Fruit fly (Drosophila melanogaster) ovary, adult (tissue): ENCODE results near the gene Ir75b.
"Not testable (repeated sequence)": the region's sequence is repeated elsewhere in the genome, so short reads cannot be mapped to it uniquely, and the experiment has no call there.

Experiments used
- CG17801 ChIP-seq: fragments of 200-800 bp; optimal IDR thresholded peaks from 2 replicates; lab custom pipeline; 2019; ENCODE audit warnings: missing biosample characterization, mild to moderate bottlenecking, missing genetic modification characterization, moderate library complexity; ENCODE audit not compliant: partially characterized antibody

Gene Ir75b

dm6 chr3L:17820093-17820492 lies at the start of gene Ir75b:
TSS of gene Ir75b (minus strand) at chr3L:17820193.
- no peak for TF ChIP-seq CG17801 (GFP tag; lab: Kevin White, UChicago)

DNA sequence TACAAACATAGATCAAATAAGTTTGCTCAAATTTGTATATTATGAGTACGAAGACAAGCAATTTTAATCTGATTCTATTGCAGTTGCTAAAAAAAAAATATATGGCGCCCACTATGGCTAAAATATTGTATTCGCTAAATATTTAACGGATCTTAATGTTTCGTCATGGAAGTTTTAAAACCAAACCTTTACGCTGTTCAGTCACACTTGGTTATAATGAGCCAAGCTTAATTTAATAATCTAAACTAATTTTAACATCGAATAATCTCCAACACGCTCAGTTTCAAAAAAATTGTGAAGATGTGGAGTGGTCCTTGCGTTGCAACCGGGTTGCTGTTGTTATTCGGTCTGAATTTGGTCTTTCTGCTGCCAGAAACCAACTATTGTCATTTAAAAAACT lies 38.2 kb upstream of the Ir75b start, which contains the start of gene CG34002:
Gene CG34002 (plus strand): TSS at position 301 of the 400 bp plus-strand sequence.
- TF ChIP-seq CG17801 (GFP tag; lab: Kevin White, UChicago) = not testable (repeated sequence)

- TF ChIP-seq CG17801 (GFP tag; lab: Kevin White, UChicago) = peak; percentile 40
Measured at dm6 chr3L:17856655-17857479, 36.9 kb upstream of the Ir75b start, which contains the start of gene CG5535. TSS of gene CG5535 (minus strand) at chr3L:17856794.

DNA sequence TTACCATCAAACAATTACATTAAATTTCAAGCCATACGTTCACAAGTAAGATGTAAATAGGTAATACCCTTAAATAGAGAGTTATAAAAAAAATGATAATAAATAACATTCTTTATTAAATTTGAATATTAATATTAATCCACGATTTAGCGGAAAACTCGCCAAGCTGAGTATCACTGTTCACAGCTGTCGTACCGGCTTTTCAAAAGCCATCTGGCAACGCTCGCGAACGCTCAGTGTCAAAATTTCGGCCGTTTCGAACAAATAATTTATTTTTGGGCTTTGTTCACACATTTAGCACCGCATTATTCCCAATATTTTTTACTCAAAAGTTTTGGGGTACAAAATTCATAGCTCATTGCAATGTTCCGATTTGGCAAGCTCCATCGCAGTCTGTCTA lies 29.5 kb upstream of the Ir75b start, which contains the start of gene TrpRS-m:
Gene TrpRS-m (plus strand): TSS at position 211 of the 400 bp plus-strand sequence.
- TF ChIP-seq CG17801 (GFP tag; lab: Kevin White, UChicago) = no peak

DNA sequence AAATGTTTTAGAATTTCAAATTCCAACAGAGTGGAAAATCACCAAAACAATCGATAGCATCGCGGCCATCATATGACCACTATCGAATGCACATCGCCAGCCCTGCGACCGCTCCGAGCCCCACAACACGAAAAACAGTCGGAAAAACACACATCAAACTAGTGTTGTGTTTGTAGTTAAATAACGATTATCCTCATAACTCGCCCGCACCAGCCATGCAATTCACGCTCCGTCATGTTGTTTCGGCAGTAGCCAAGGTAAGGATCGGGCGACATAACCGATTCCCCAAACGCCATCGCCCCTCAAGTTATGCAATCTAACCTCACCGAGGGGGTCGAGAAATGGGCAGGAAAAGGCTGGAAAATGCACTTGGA lies 27.0 kb upstream of the Ir75b start:
- TF ChIP-seq CG17801 (GFP tag; lab: Kevin White, UChicago) = peak; percentile 5

DNA sequence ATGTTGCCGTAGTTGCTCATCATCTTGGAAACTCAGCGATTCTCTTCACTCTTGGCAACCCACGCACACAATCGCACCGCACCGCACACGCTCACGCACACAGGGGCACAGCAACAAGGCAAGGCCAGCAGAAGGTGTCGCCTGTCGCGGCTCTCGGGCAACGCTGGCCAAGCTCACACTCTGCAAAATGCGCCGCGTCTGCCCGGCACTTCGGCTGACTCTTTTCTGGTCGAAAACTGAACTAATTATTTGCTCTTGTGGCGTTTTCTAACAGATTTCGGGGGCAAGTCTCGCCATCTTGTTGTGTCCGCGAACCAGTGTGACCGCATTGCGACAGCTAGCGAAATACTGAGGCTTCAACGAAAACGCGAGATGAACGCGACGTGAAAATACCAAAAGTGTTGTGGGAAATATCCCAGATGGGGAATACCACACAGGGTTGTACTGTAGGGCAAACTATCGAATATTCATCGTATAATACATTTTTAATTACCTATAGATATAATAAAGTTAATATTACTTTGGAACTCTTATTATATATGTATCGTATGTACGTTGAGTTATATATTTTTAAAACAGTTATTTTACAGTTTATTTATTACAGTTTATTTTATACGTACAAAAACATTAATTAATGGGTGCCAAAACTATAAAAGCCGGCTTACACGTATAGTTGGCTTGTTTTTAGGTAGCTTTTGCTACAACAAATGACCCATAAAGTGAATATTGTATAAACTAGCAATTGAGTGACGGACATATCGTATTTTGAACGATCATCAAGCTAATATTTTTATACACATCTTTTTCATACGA lies 26.4 kb upstream of the Ir75b start, which contains the start of the genes MED19 and CG7430:
Gene MED19 (minus strand): TSS at position 333 of the 813 bp plus-strand sequence.
Gene CG7430 (plus strand): TSS at position 748 of the 813 bp plus-strand sequence.
- TF ChIP-seq CG17801 (GFP tag; lab: Kevin White, UChicago) = peak; percentile 67

DNA sequence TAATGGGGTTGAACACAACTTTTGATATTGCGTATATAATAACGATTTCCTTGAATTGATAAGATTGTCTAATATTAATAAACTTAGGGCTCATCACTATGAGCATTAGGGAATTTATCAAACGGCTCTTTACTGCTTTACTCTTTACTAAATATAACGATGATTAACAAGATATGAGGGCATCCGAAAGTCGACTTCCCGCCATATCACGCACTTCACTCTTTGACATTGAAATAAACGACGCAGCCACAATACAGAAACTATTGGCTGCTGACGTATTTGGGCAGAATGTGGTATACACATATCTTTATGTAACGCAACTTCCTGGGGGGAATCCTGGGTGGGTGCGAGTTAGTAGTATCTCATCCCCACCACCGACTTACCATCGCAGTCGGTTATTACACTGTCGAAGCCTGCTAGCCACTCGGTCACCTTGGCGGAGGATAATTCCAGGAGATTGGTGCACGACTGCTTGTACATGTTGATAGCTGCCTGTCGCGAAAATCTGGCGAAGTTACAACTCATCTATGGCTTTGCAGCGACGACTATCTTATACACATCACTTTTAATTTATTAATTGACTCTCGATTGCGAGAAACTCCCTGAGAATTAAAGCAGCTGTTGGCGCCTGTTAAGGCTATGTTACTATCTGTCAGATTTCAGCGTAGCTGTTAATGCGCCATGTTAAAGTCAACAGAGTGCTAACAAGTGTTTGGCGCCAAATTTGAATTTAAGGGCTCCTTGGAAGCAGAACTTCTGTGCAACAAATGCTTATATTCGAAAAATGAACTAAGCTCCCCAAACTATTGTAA lies 23.1 kb upstream of the Ir75b start, which contains the start of gene CG5567:
Gene CG5567 (minus strand): TSS at position 653 of the 812 bp plus-strand sequence.
- TF ChIP-seq CG17801 (GFP tag; lab: Kevin White, UChicago) = peak; percentile 11

- TF ChIP-seq CG17801 (GFP tag; lab: Kevin White, UChicago) = peak; percentile 73
Measured at dm6 chr3L:17841085-17841606, 21.2 kb upstream of the Ir75b start, which contains the start of gene CG5577. TSS of gene CG5577 (minus strand) at chr3L:17841427.

DNA sequence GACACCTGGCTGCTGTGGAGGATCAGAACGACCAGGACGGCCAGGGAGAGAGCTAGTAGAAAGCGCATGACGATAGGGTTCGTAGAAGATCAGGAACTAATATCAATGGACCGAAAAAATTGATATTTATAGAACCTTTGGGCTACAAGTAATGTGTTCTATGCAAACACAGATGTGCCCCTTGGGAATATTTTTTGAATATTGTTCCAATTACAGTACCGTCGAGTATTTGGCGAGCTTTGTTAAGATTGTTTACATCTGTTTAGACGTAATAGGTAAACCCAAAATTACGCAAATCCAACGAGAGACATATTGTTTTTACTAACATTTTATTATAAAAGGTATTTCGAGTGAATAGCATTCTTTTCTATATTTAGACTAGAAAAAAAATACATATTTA lies 15.1 kb upstream of the Ir75b start, which contains the start of gene CG32189:
Gene CG32189 (minus strand): TSS at position 101 of the 400 bp plus-strand sequence.
- no peak for TF ChIP-seq CG17801 (GFP tag; lab: Kevin White, UChicago)

dm6 chr3L:17833525-17833924 lies 13.5 kb upstream of the Ir75b start, which contains the start of gene CG32188:
TSS of gene CG32188 (minus strand) at chr3L:17833625.
- TF ChIP-seq CG17801 (GFP tag; lab: Kevin White, UChicago) = no peak

- TF ChIP-seq CG17801 (GFP tag; lab: Kevin White, UChicago) = no peak
Measured at dm6 chr3L:17822784-17823383, 2.9 kb upstream of the Ir75b start, which contains the start of the genes Ir75c and Grd. TSS of gene Ir75c (minus strand) at chr3L:17822834. TSS of gene Grd (plus strand) at chr3L:17823333.

DNA sequence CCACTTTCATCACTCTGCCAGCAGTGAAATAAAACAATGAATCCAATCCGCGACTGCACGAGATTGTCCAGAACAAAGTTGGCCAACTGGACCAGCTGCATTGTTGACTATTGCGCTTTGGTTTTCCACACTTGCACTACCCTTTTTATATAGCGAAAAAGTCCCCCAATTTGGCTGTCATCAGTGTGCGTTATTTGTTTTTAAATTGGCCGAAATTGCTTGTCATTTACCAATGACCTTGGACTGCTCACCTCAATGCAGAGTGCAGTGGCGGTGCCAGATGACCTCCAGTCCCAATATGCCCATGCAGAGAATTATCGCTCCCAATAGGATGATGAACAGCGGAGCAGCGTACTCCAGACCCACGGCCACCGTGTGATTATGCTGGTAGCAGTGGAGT lies 2.2 kb downstream of the Ir75b start, which contains the start of gene Ir75a:
Gene Ir75a (minus strand): TSS at position 101 of the 400 bp plus-strand sequence.
- no peak for TF ChIP-seq CG17801 (GFP tag; lab: Kevin White, UChicago)

- TF ChIP-seq CG17801 (GFP tag; lab: Kevin White, UChicago) = peak; percentile 50
Measured at dm6 chr3L:17814036-17814435, 6.0 kb downstream of the Ir75b start, which contains the start of gene Cln3. TSS of gene Cln3 (minus strand) at chr3L:17814119.
